Fruit fly (Drosophila melanogaster): ENCODE data around the gene Tom70.

Gene Tom70

dm6 chr2L:12033890-12034289 is 4.4 kb downstream of the Tom70 start, which contains the start of gene CG18788:
Gene CG18788 (plus strand): TSS chr2L:12034190.
- no peak for TF ChIP-seq Hr4 (GFP tag; optimal IDR thresholded peaks at IDR 0.05)
- TF ChIP-seq CG10631 (GFP tag; optimal IDR thresholded peaks at IDR 0.05), result no peak
- no peak for TF ChIP-seq CG34406 (GFP tag; optimal IDR thresholded peaks at IDR 0.05)

- no peak for TF ChIP-seq Lpt (GFP tag; optimal IDR thresholded peaks at IDR 0.05)
- TF ChIP-seq svp (GFP tag), result peak; percentile 25
- no peak for TF ChIP-seq Ets21C (GFP tag; optimal IDR thresholded peaks at IDR 0.05)
- no peak for TF ChIP-seq Sox102F (GFP tag; optimal IDR thresholded peaks at IDR 0.05)
- TF ChIP-seq Met (GFP tag; optimal IDR thresholded peaks at IDR 0.05), result no peak
- no peak for TF ChIP-seq pdm3 (GFP tag; optimal IDR thresholded peaks at IDR 0.05)
- TF ChIP-seq dsx (GFP tag; optimal IDR thresholded peaks at IDR 0.05; ENCODE audit: poor library complexity, severe bottlenecking), result no peak
- TF ChIP-seq Eip93F (GFP tag; optimal IDR thresholded peaks at IDR 0.05), result peak; percentile 2
- peak; percentile 57 for TF ChIP-seq vri (GFP tag; optimal IDR thresholded peaks at IDR 0.05)
Observed at dm6 chr2L:12030552-12031131, 7.7 kb downstream of the Tom70 start.

- TF ChIP-seq vri (GFP tag; optimal IDR thresholded peaks at IDR 0.05), result peak; percentile 66
- no peak for TF ChIP-seq OdsH (GFP tag; optimal IDR thresholded peaks at IDR 0.05)
- TF ChIP-seq svp (GFP tag), result peak; percentile 84
- no peak for TF ChIP-seq pdm3 (GFP tag; optimal IDR thresholded peaks at IDR 0.05)
- TF ChIP-seq Sox102F (GFP tag; optimal IDR thresholded peaks at IDR 0.05), result no peak
- TF ChIP-seq CG34406 (GFP tag; optimal IDR thresholded peaks at IDR 0.05), result no peak
- TF ChIP-seq Eip93F (GFP tag; optimal IDR thresholded peaks at IDR 0.05), result no peak
- no peak for TF ChIP-seq ss (GFP tag; optimal IDR thresholded peaks at IDR 0.05)
- no peak for TF ChIP-seq dac (GFP tag; optimal IDR thresholded peaks at IDR 0.05)
Observed at dm6 chr2L:12029594-12030197, 8.6 kb downstream of the Tom70 start.

dm6 chr2L:12028808-12029207 is 9.5 kb downstream of the Tom70 start:
- TF ChIP-seq Eip78C (GFP tag) (peak; percentile 10), svp (GFP tag) (peak; percentile 99), vri (GFP tag; optimal IDR thresholded peaks at IDR 0.05) (peak; percentile 80), fd59A (GFP tag; optimal IDR thresholded peaks at IDR 0.05) (no peak), Sox14 (GFP tag; optimal IDR thresholded peaks at IDR 0.05) (peak; percentile 41), dsx (GFP tag; optimal IDR thresholded peaks at IDR 0.05; ENCODE audit: poor library complexity, severe bottlenecking) (no peak), Met (GFP tag; optimal IDR thresholded peaks at IDR 0.05) (no peak)

- TF ChIP-seq svp (GFP tag), result peak; percentile 67
- TF ChIP-seq dac (GFP tag; optimal IDR thresholded peaks at IDR 0.05), result no peak
- no peak for TF ChIP-seq Ets96B (tag; optimal IDR thresholded peaks at IDR 0.05)
- TF ChIP-seq Sox14 (GFP tag; optimal IDR thresholded peaks at IDR 0.05), result no peak
- no peak for TF ChIP-seq CG32006 (GFP tag; optimal IDR thresholded peaks at IDR 0.05)
- peak; percentile 22 for TF ChIP-seq Met (GFP tag; optimal IDR thresholded peaks at IDR 0.05)
- peak; percentile 2 for TF ChIP-seq topi (GFP tag; optimal IDR thresholded peaks at IDR 0.05)
Observed at dm6 chr2L:12028102-12028501, 10.2 kb downstream of the Tom70 start.

- TF ChIP-seq Met (GFP tag; optimal IDR thresholded peaks at IDR 0.05), result no peak
- no peak for TF ChIP-seq CG10631 (GFP tag; optimal IDR thresholded peaks at IDR 0.05)
Observed at dm6 chr2L:12027435-12027834, 10.9 kb downstream of the Tom70 start, which contains the start of gene dmGlut. Gene dmGlut (plus strand): TSS chr2L:12027438.

- TF ChIP-seq Eip78C (GFP tag) (peak; percentile 91), CG15336 (GFP tag; IDR thresholded peaks at IDR 0.05) (peak; percentile 67), vri (GFP tag; optimal IDR thresholded peaks at IDR 0.05) (peak; percentile 68), CG10631 (GFP tag; optimal IDR thresholded peaks at IDR 0.05) (peak; percentile 82), Hr39 (GFP tag; optimal IDR thresholded peaks at IDR 0.05) (peak; percentile 81), Gug (GFP tag; IDR thresholded peaks at IDR 0.05) (peak; percentile 56), Smox (GFP tag; optimal IDR thresholded peaks at IDR 0.05) (peak; percentile 65), Eip75B (GFP tag; optimal IDR thresholded peaks at IDR 0.05) (peak; percentile 1), CG6163 (GFP tag; IDR thresholded peaks at IDR 0.05) (peak; percentile 79; the same call in 2 of the 3 replicates), salr (GFP tag; optimal IDR thresholded peaks at IDR 0.05) (peak; percentile 47 to 88), CG7368 (GFP tag; optimal IDR thresholded peaks at IDR 0.05) (no peak), CG6276 (GFP tag; optimal IDR thresholded peaks at IDR 0.05) (peak; percentile 86), CG11762 (GFP tag; optimal IDR thresholded peaks at IDR 0.05; ENCODE audit: insufficient read depth) (peak; percentile 53), esn (GFP tag; optimal IDR thresholded peaks at IDR 0.05) (peak; percentile 84), Sox102F (GFP tag; optimal IDR thresholded peaks at IDR 0.05) (peak; percentile 43), CG3919 (GFP tag; optimal IDR thresholded peaks at IDR 0.05) (peak; percentile 80), net (GFP tag; optimal IDR thresholded peaks at IDR 0.05) (peak; percentile 60)
Observed at dm6 chr2L:12026458-12027431, 11.6 kb downstream of the Tom70 start.

All from whole organism, prepupa.